Worm (Caenorhabditis elegans): ENCODE results near the gene nhr-9.

The nhr-9 gene

DNA sequence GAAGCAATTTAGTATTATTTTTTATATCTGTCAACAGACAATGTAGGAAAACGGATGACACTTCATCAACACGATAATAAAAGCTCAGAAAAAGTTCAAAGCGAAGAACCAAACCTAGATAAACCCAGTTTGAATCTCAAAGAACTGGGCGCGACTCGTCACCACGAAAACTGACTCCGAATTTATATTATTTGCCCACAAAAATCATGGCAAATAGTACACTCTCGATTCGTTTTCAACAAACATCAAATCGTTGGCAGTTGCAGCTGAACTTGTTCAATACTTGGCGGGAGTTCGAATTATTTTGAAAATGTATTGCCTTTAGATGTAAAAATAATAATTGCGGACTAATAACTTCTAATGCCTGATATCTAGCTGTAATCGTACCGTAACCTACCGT is 12.2 kb upstream of the nhr-9 start:
- TF ChIP-seq aly-1 (tag; optimal IDR thresholded peaks at IDR 0.05) (no peak), B0310.2 (tag; optimal IDR thresholded peaks at IDR 0.05) (no peak), scrt-1 (GFP tag; IDR thresholded peaks at IDR 0.05) (no peak), pes-1 (GFP tag; IDR thresholded peaks at IDR 0.05) (no peak), sea-1 (GFP tag; conservative IDR thresholded peaks at IDR 0.05) (no peak), hmg-4 (GFP tag; optimal IDR thresholded peaks at IDR 0.05) (no peak), ceh-36 (tag; optimal IDR thresholded peaks at IDR 0.05) (no peak), tbx-37 (GFP tag; conservative IDR thresholded peaks at IDR 0.05) (no peak), hnd-1 (tag; optimal IDR thresholded peaks at IDR 0.05) (no peak), ama-1 (optimal IDR thresholded peaks at IDR 0.05) (no peak), ets-7 (tag; optimal IDR thresholded peaks at IDR 0.05) (no peak), tbx-11 (GFP tag; IDR thresholded peaks at IDR 0.05) (no peak), flt-1 (GFP tag; IDR thresholded peaks at IDR 0.05) (no peak), hmbx-1 (tag; optimal IDR thresholded peaks at IDR 0.05) (no peak), ceh-13 (GFP tag; optimal IDR thresholded peaks at IDR 0.05) (no peak), F13C5.2 (tag; optimal IDR thresholded peaks at IDR 0.05) (no peak)

DNA sequence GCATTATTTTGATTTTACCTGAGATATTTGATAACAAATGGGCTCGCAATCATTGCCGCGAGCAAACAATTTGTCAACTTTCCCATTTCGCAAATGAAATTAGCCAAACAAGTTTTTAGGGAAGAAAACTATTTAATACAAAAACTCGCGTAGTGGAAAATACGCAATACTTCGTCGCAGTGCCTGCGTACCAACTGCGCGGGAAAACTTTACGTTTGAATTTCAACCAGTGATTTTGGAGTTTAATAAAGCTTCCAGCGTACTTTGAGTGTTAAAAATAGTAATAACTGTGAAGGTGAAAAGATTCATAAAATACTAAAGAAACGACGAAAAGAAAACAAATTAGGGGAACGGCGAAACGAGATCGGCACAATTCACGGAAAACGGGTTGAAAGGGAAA is 10.4 kb upstream of the nhr-9 start, which contains the start of gene tofu-7:
TSS of gene tofu-7 (minus strand) at position 111 of the 400 bp plus-strand sequence.
- TF ChIP-seq tbx-11 (GFP tag; IDR thresholded peaks at IDR 0.05), result no peak
- no peak for TF ChIP-seq ama-1 (optimal IDR thresholded peaks at IDR 0.05)
- TF ChIP-seq hmg-4 (GFP tag; optimal IDR thresholded peaks at IDR 0.05), result no peak
- no peak for TF ChIP-seq tra-4 (tag; optimal IDR thresholded peaks at IDR 0.05)

DNA sequence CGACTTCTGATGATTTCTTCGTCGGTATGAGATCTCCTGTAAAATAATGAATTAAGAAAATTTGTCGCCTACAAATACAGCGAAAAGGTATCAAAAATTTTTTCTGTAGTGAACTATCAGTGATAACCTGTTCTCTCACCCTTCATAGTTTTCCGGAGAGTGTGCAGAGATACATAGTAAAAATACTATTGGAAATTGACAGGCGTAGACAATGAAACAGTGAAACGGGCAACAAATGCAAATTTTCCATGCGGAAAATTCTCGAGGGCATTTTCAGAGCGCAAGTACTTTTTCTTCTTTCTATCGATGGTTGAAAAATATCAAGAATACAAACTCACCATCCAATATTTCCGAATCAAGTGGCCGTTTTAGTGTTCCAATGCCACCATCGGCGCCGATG is 8.1 kb upstream of the nhr-9 start:
- TF ChIP-seq aly-1 (tag; optimal IDR thresholded peaks at IDR 0.05), result no peak
- no peak for TF ChIP-seq ceh-13 (GFP tag; optimal IDR thresholded peaks at IDR 0.05)
- no peak for TF ChIP-seq ceh-36 (tag; optimal IDR thresholded peaks at IDR 0.05)
- no peak for TF ChIP-seq pes-1 (GFP tag; IDR thresholded peaks at IDR 0.05)
- no peak for TF ChIP-seq hmbx-1 (tag; optimal IDR thresholded peaks at IDR 0.05)
- TF ChIP-seq tbx-37 (GFP tag; conservative IDR thresholded peaks at IDR 0.05), result no peak
- no peak for TF ChIP-seq B0310.2 (tag; optimal IDR thresholded peaks at IDR 0.05)
- TF ChIP-seq scrt-1 (GFP tag; IDR thresholded peaks at IDR 0.05), result no peak
- no peak for TF ChIP-seq hmg-4 (GFP tag; optimal IDR thresholded peaks at IDR 0.05)
- TF ChIP-seq ama-1 (optimal IDR thresholded peaks at IDR 0.05), result no peak
- TF ChIP-seq ets-7 (tag; optimal IDR thresholded peaks at IDR 0.05), result no peak
- no peak for TF ChIP-seq F13C5.2 (tag; optimal IDR thresholded peaks at IDR 0.05)
- TF ChIP-seq hnd-1 (tag; optimal IDR thresholded peaks at IDR 0.05), result no peak
- TF ChIP-seq tbx-11 (GFP tag; IDR thresholded peaks at IDR 0.05), result no peak
- TF ChIP-seq tra-4 (tag; optimal IDR thresholded peaks at IDR 0.05), result no peak
- TF ChIP-seq flt-1 (GFP tag; IDR thresholded peaks at IDR 0.05), result no peak
- no peak for TF ChIP-seq sea-1 (GFP tag; conservative IDR thresholded peaks at IDR 0.05)

DNA sequence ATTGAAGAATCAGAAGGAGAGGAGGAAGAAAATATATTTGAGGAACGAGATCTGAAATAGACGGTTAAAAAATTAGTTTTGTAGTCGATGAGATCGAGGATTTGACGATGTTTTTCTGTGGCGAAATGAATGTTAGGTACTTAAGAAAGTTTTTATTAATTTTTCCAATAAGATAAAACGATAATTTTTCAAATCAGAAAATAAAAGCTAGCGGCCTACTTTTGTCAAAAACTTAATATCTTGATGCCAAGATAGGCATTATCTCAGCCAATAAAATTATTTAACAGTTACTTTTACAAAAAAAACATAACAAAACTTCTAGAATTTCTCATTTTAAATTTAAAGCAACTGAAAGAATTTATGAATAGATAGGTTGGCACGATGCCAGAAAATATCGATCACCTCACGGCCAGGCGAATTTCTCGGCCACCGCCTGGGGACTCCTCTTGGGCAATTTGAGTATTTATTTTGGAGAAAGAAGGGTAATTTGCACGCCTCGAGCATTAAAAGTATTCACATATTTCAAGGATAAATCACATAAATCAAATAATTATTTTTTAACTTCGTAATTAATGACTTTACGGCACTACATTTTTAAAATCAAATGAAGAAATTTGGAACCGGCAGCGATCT is 7.5 kb upstream of the nhr-9 start, which contains the start of gene fubl-2:
TSS of gene fubl-2 (minus strand) at position 51 of the 633 bp plus-strand sequence.
- TF ChIP-seq ets-7 (tag; optimal IDR thresholded peaks at IDR 0.05) (no peak), B0310.2 (tag; optimal IDR thresholded peaks at IDR 0.05) (no peak), tbx-37 (GFP tag; conservative IDR thresholded peaks at IDR 0.05) (peak; percentile 64; the same call in 1 of the 2 replicates), hmbx-1 (tag; optimal IDR thresholded peaks at IDR 0.05) (no peak), ceh-36 (tag; optimal IDR thresholded peaks at IDR 0.05) (no peak), tra-4 (tag; optimal IDR thresholded peaks at IDR 0.05) (no peak)

DNA sequence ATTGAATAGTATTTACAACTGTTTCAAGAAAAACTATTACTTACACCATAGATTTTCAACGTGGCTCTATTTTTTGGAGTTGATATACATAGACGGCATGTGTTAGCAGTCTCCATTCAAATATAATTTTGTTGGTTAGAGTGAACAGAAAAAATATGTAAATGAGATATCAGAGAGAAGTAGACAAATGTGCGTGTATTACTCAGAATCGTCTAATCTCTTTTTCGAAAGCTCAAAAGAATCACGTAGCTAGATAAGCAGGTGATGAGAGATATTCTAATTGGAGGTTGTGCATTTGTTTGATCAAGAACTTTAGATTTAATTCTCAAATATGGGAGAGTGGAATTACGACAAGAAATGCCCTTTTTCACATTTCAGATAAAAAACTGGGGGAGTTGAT is 4.7 kb upstream of the nhr-9 start, which contains the start of gene ZK418.10:
TSS of gene ZK418.10 (minus strand) at position 148 of the 400 bp plus-strand sequence.
- TF ChIP-seq F13C5.2 (tag; optimal IDR thresholded peaks at IDR 0.05), result no peak
- no peak for TF ChIP-seq ets-7 (tag; optimal IDR thresholded peaks at IDR 0.05)
- TF ChIP-seq aly-1 (tag; optimal IDR thresholded peaks at IDR 0.05), result no peak
- no peak for TF ChIP-seq hmbx-1 (tag; optimal IDR thresholded peaks at IDR 0.05)
- TF ChIP-seq hmg-4 (GFP tag; optimal IDR thresholded peaks at IDR 0.05), result no peak
- no peak for TF ChIP-seq scrt-1 (GFP tag; IDR thresholded peaks at IDR 0.05)
- no peak for TF ChIP-seq ceh-36 (tag; optimal IDR thresholded peaks at IDR 0.05)
- TF ChIP-seq B0310.2 (tag; optimal IDR thresholded peaks at IDR 0.05), result no peak
- no peak for TF ChIP-seq flt-1 (GFP tag; IDR thresholded peaks at IDR 0.05)
- TF ChIP-seq ama-1 (optimal IDR thresholded peaks at IDR 0.05), result no peak
- TF ChIP-seq ceh-13 (GFP tag; optimal IDR thresholded peaks at IDR 0.05), result no peak
- no peak for TF ChIP-seq hnd-1 (tag; optimal IDR thresholded peaks at IDR 0.05)
- TF ChIP-seq tbx-37 (GFP tag; conservative IDR thresholded peaks at IDR 0.05), result no peak
- no peak for TF ChIP-seq sea-1 (GFP tag; conservative IDR thresholded peaks at IDR 0.05)
- TF ChIP-seq tbx-11 (GFP tag; IDR thresholded peaks at IDR 0.05), result no peak
- no peak for TF ChIP-seq pes-1 (GFP tag; IDR thresholded peaks at IDR 0.05)
- TF ChIP-seq tra-4 (tag; optimal IDR thresholded peaks at IDR 0.05), result no peak

DNA sequence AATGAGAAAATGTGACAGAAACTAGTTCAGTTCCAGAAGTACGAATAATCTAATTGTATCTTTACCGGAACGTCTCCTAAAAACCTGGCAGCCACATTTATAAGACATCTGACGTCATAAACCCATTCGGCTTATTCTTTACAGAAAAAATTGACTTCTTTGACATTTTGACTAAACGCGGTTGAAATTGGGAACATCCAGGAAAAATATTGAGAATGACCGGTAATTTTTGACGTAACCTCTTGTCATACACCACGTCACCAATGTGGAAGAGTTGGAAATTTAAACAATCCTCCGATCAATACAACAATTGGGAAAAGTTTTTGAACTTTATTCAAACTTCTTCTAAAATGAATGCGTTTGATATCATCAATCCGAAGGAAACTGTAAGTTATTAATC is 4.2 kb upstream of the nhr-9 start, which contains the start of gene ZK418.2:
TSS of gene ZK418.2 (plus strand) at position 301 of the 400 bp plus-strand sequence.
- TF ChIP-seq B0310.2 (tag; optimal IDR thresholded peaks at IDR 0.05) (no peak), tra-4 (tag; optimal IDR thresholded peaks at IDR 0.05) (no peak)

DNA sequence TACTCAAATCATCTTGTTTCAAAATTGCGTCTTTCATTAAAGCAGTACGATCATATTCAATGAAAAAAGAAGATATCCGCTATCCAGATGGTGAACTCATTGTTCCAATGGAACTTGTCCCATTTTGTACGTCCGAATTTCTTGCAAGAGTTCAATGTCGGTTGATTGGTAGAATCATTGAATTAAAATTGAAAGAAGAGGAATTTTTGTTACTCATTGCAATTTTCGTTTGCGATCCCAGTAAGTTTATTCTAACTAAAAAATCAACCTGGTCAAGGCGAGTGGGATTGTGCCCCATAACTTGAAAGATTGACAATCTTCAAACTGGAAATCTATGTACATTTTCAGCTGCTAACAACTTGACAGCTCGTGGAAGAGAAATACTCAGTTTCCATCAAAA is 1.2 kb downstream of the nhr-9 start:
- no peak for TF ChIP-seq hmg-4 (GFP tag; optimal IDR thresholded peaks at IDR 0.05)
- TF ChIP-seq flt-1 (GFP tag; IDR thresholded peaks at IDR 0.05), result no peak
- TF ChIP-seq sea-1 (GFP tag; conservative IDR thresholded peaks at IDR 0.05), result no peak
- TF ChIP-seq tbx-37 (GFP tag; conservative IDR thresholded peaks at IDR 0.05), result no peak
- no peak for TF ChIP-seq hnd-1 (tag; optimal IDR thresholded peaks at IDR 0.05)
- no peak for TF ChIP-seq B0310.2 (tag; optimal IDR thresholded peaks at IDR 0.05)
- TF ChIP-seq aly-1 (tag; optimal IDR thresholded peaks at IDR 0.05), result no peak
- no peak for TF ChIP-seq pes-1 (GFP tag; IDR thresholded peaks at IDR 0.05)
- no peak for TF ChIP-seq ama-1 (optimal IDR thresholded peaks at IDR 0.05)
- no peak for TF ChIP-seq ceh-36 (tag; optimal IDR thresholded peaks at IDR 0.05)
- TF ChIP-seq ceh-13 (GFP tag; optimal IDR thresholded peaks at IDR 0.05), result no peak
- TF ChIP-seq scrt-1 (GFP tag; IDR thresholded peaks at IDR 0.05), result no peak
- TF ChIP-seq hmbx-1 (tag; optimal IDR thresholded peaks at IDR 0.05), result no peak
- no peak for TF ChIP-seq tra-4 (tag; optimal IDR thresholded peaks at IDR 0.05)
- TF ChIP-seq F13C5.2 (tag; optimal IDR thresholded peaks at IDR 0.05), result no peak
- TF ChIP-seq ets-7 (tag; optimal IDR thresholded peaks at IDR 0.05), result no peak
- TF ChIP-seq tbx-11 (GFP tag; IDR thresholded peaks at IDR 0.05), result no peak
